Worm (Caenorhabditis elegans): ENCODE measurements around the gene R11D1.7.

Gene R11D1.7

ce11 chrV:12725893-12726292, 6.1 kb downstream of the R11D1.7 start, which contains the start of gene R11D1.12:
Gene R11D1.12 (minus strand): TSS chrV:12725993.
- TF ChIP-seq unc-55 (GFP tag; optimal IDR thresholded peaks at IDR 0.05) (no peak), sdc-2 (tag; optimal IDR thresholded peaks at IDR 0.05) (no peak), unc-86 (tag; optimal IDR thresholded peaks at IDR 0.05) (no peak), elt-4 (tag; optimal IDR thresholded peaks at IDR 0.05) (no peak)

ce11 chrV:12727104-12727637, 7.4 kb downstream of the R11D1.7 start, which contains the start of gene R11D1.13:
Gene R11D1.13 (plus strand): TSS chrV:12727154.
- no peak for TF ChIP-seq ceh-31 (tag; optimal IDR thresholded peaks at IDR 0.05)
- no peak for TF ChIP-seq pag-3 (tag; optimal IDR thresholded peaks at IDR 0.05; ENCODE audit: borderline replicate concordance)
- TF ChIP-seq ceh-2 (tag; optimal IDR thresholded peaks at IDR 0.05) = no peak
- no peak for TF ChIP-seq ets-4 (tag; optimal IDR thresholded peaks at IDR 0.05)
- no peak for TF ChIP-seq ama-1 (optimal IDR thresholded peaks at IDR 0.05)
- no peak for TF ChIP-seq T23F11.4 (GFP tag; optimal IDR thresholded peaks at IDR 0.05)

ce11 chrV:12728062-12728665, 8.4 kb downstream of the R11D1.7 start, which contains the start of the genes rpl-28 and mrpl-49:
Gene rpl-28 (minus strand): TSS chrV:12728112.
Gene mrpl-49 (plus strand): TSS chrV:12728631.
- TF ChIP-seq sox-4 (tag; optimal IDR thresholded peaks at IDR 0.05) = no peak
- TF ChIP-seq ceh-22 (tag; optimal IDR thresholded peaks at IDR 0.05) = no peak
- TF ChIP-seq ceh-19 (GFP tag; optimal IDR thresholded peaks at IDR 0.05) = no peak
- no peak for TF ChIP-seq npax-4 (tag; optimal IDR thresholded peaks at IDR 0.05)
- TF ChIP-seq pha-4 (tag; optimal IDR thresholded peaks at IDR 0.05) = no peak
- no peak for TF ChIP-seq zip-5 (tag; optimal IDR thresholded peaks at IDR 0.05)
- TF ChIP-seq hlh-13 (GFP tag; optimal IDR thresholded peaks at IDR 0.05) = no peak
- TF ChIP-seq ceh-48 (tag; optimal IDR thresholded peaks at IDR 0.05) = no peak
- peak; percentile 3 for TF ChIP-seq ceh-14 (tag; optimal IDR thresholded peaks at IDR 0.05)
- no peak for TF ChIP-seq nhr-232 (tag; optimal IDR thresholded peaks at IDR 0.05)
- no peak for TF ChIP-seq pat-9 (tag; optimal IDR thresholded peaks at IDR 0.05)
- TF ChIP-seq sdc-2 (tag; optimal IDR thresholded peaks at IDR 0.05) = no peak
- TF ChIP-seq nhr-11 (tag; optimal IDR thresholded peaks at IDR 0.05) = no peak
- TF ChIP-seq unc-3 (GFP tag; conservative IDR thresholded peaks at IDR 0.05) = no peak
- no peak for TF ChIP-seq unc-3 (tag; optimal IDR thresholded peaks at IDR 0.05)
- TF ChIP-seq nfya-1 (tag; optimal IDR thresholded peaks at IDR 0.05) = peak; percentile 76
- TF ChIP-seq tbx-2 (tag; optimal IDR thresholded peaks at IDR 0.05) = peak; percentile 16
- TF ChIP-seq C38D4.7 (GFP tag; optimal IDR thresholded peaks at IDR 0.05) = no peak
- TF ChIP-seq ttx-3 (tag; optimal IDR thresholded peaks at IDR 0.05) = peak; percentile 5
- TF ChIP-seq fkh-6 (tag; optimal IDR thresholded peaks at IDR 0.05) = no peak
- TF ChIP-seq ztf-16 (tag; optimal IDR thresholded peaks at IDR 0.05) = no peak
- no peak for TF ChIP-seq gmeb-2 (tag; optimal IDR thresholded peaks at IDR 0.05)
- TF ChIP-seq dve-1 (tag; optimal IDR thresholded peaks at IDR 0.05) = peak; percentile 63
- TF ChIP-seq ceh-9 (tag; optimal IDR thresholded peaks at IDR 0.05) = no peak
- TF ChIP-seq pqm-1 (tag; optimal IDR thresholded peaks at IDR 0.05) = no peak
- TF ChIP-seq fax-1 (tag; optimal IDR thresholded peaks at IDR 0.05) = no peak
- no peak for TF ChIP-seq ceh-45 (GFP tag; IDR thresholded peaks at IDR 0.05)
- peak; percentile 36 for TF ChIP-seq elt-2 (tag; optimal IDR thresholded peaks at IDR 0.05)
- no peak for TF ChIP-seq K09A11.1 (tag; optimal IDR thresholded peaks at IDR 0.05; ENCODE audit: insufficient read depth)
- TF ChIP-seq unc-86 (tag; optimal IDR thresholded peaks at IDR 0.05) = peak; percentile 4
- TF ChIP-seq rnt-1 (tag; optimal IDR thresholded peaks at IDR 0.05) = no peak
- no peak for TF ChIP-seq ama-1 (optimal IDR thresholded peaks at IDR 0.05)
- TF ChIP-seq ceh-24 (tag; optimal IDR thresholded peaks at IDR 0.05) = no peak
- TF ChIP-seq ceh-34 (tag; optimal IDR thresholded peaks at IDR 0.05) = peak; percentile 16
- TF ChIP-seq Y22D7AL.16 (tag; optimal IDR thresholded peaks at IDR 0.05) = no peak
- no peak for TF ChIP-seq dmd-4 (tag; optimal IDR thresholded peaks at IDR 0.05; ENCODE audit: borderline replicate concordance)
- peak; percentile 58 for TF ChIP-seq ceh-31 (tag; optimal IDR thresholded peaks at IDR 0.05)
- TF ChIP-seq eyg-1 (tag; optimal IDR thresholded peaks at IDR 0.05) = no peak
- TF ChIP-seq unc-55 (GFP tag; optimal IDR thresholded peaks at IDR 0.05) = no peak
- TF ChIP-seq hlh-15 (tag; optimal IDR thresholded peaks at IDR 0.05) = no peak
- TF ChIP-seq ceh-18 (tag; optimal IDR thresholded peaks at IDR 0.05) = peak; percentile 17
- no peak for TF ChIP-seq ceh-6 (GFP tag; optimal IDR thresholded peaks at IDR 0.05)
- no peak for TF ChIP-seq ceh-30 (tag; optimal IDR thresholded peaks at IDR 0.05)
